Worm (Caenorhabditis elegans) whole organism, L1 larva: ENCODE data around the gene cbd-1.

Experiments
- C04F5.9 ChIP-seq: sonication (generic microtip); optimal IDR thresholded peaks from 2 replicates; lab custom pipeline; 2016; ENCODE audit warnings: missing genetic modification characterization, missing compliant biosample characterization
- ceh-82 ChIP-seq, 3 experiments: fragments of 150-350 bp in 1 of 3; sonication (generic microtip) in 2 of 3; optimal IDR thresholded peaks; 2 replicates each; lab custom pipeline; 2014 to 2017; ENCODE audit warnings: missing biosample characterization in 3 of 3, missing genetic modification characterization in 3 of 3
- dpl-1 ChIP-seq, 3 experiments: fragments of 150-350 bp in 2 of 3; sonication (generic microtip) in 1 of 3; optimal IDR thresholded peaks; 2 replicates each; lab custom pipeline; 2014 to 2017; ENCODE audit warnings: missing biosample characterization in 3 of 3, missing genetic modification characterization in 3 of 3, missing genetic modification reagents in 3 of 3
- efl-1 ChIP-seq, 4 experiments: fragments of 150-350 bp; optimal IDR thresholded peaks in 3 of 4; peaks in 1 of 4; 1 replicate in 1 of 4; 2 replicates in 3 of 4; lab custom pipeline; 2014; ENCODE audit warnings: missing biosample characterization in 2 of 4, missing genetic modification characterization in 2 of 4, missing genetic modification reagents in 2 of 4
- efl-3 ChIP-seq: fragments of 200-800 bp; sonication (Bioruptor generic); optimal IDR thresholded peaks from 2 replicates; lab custom pipeline; 2018; ENCODE audit warnings: mild to moderate bottlenecking, missing genetic modification characterization, missing compliant biosample characterization
- fos-1 ChIP-seq: fragments of 150-350 bp; optimal IDR thresholded peaks from 2 replicates; lab custom pipeline; 2014; ENCODE audit warnings: missing biosample characterization, missing genetic modification characterization
- lin-13 ChIP-seq: fragments of 150-350 bp; optimal IDR thresholded peaks from 2 replicates; lab custom pipeline; 2014; ENCODE audit warnings: missing biosample characterization, missing genetic modification reagents, missing genetic modification characterization
- nhr-12 ChIP-seq: sonication (generic microtip); optimal IDR thresholded peaks from 2 replicates; lab custom pipeline; 2017; ENCODE audit warnings: missing biosample characterization, missing genetic modification characterization
- nhr-90 ChIP-seq: sonication (generic microtip); optimal IDR thresholded peaks from 2 replicates; lab custom pipeline; 2016; ENCODE audit warnings: mild to moderate bottlenecking, missing genetic modification characterization, missing compliant biosample characterization; ENCODE audit not compliant: poor library complexity
- pag-3 ChIP-seq: sonication (generic microtip); optimal IDR thresholded peaks from 2 replicates; lab custom pipeline; 2017; ENCODE audit warnings: missing genetic modification characterization, mild to moderate bottlenecking, missing compliant biosample characterization, antibody characterized with exemption, borderline replicate concordance; ENCODE audit not compliant: insufficient read depth
- rnt-1 ChIP-seq: sonication (generic microtip); optimal IDR thresholded peaks from 2 replicates; lab custom pipeline; 2016; ENCODE audit warnings: mild to moderate bottlenecking, missing genetic modification characterization, moderate library complexity, missing compliant biosample characterization
- unc-62 ChIP-seq: fragments of 150-350 bp; optimal IDR thresholded peaks from 2 replicates; lab custom pipeline; 2014; ENCODE audit warnings: missing biosample characterization, missing genetic modification reagents, missing genetic modification characterization
- ztf-11 ChIP-seq, 2 experiments: sonication (generic microtip); optimal IDR thresholded peaks; 2 replicates each; lab custom pipeline; 2016 to 2017; ENCODE audit warnings: missing genetic modification characterization in 2 of 2, missing biosample characterization in 1 of 2, missing compliant biosample characterization in 1 of 2

- TF ChIP-seq efl-1 (optimal IDR thresholded peaks at IDR 0.05; lab: Kevin White, UChicago) (no peak), efl-1 (GFP tag; optimal IDR thresholded peaks at IDR 0.05 in 1 of 2; lab: Kevin White, UChicago) (no peak), fos-1 (tag; lab: Kevin White, UChicago) (no peak), dpl-1 (GFP tag; optimal IDR thresholded peaks at IDR 0.05; lab: Kevin White, UChicago) (no peak), rnt-1 (tag; lab: Kevin White, UChicago) (no peak), nhr-90 (tag; lab: Kevin White, UChicago) (no peak), nhr-12 (tag; lab: Kevin White, UChicago) (no peak), efl-3 (GFP tag; lab: Kevin White, UChicago) (no peak), C04F5.9 (tag; lab: Kevin White, UChicago) (no peak), ztf-11 (tag; optimal IDR thresholded peaks at IDR 0.05; lab: Kevin White, UChicago) (no peak), pag-3 (tag; lab: Kevin White, UChicago) (no peak), ceh-82 (tag; optimal IDR thresholded peaks at IDR 0.05; lab: Kevin White, UChicago) (no peak), lin-13 (GFP tag; lab: Kevin White, UChicago) (no peak), unc-62 (GFP tag; lab: Kevin White, UChicago) (no peak)
Observed at ce11 chrIV:11403288-11403991, 30.6 kb downstream of the cbd-1 start, which contains the start of the genes memi-3 and cyp-31A2.
